Worm (Caenorhabditis elegans): ENCODE data around the gene F23H11.7.
A peak's percentile ranks its signal among the peaks of the same experiment; 100 is the strongest.

F23H11.7 gene

ce11 chrIII:880840-881239, 38.4 kb downstream of the F23H11.7 start:
- TF ChIP-seq ama-1 (optimal IDR thresholded peaks at IDR 0.05) (no peak), ama-1 (GFP tag; optimal IDR thresholded peaks at IDR 0.05) (no peak), attf-6 (GFP tag; IDR thresholded peaks at IDR 0.05) (0 out of 2 replicates have a peak, but pooled peaks have one; percentile 49), hmg-20 (GFP tag; IDR thresholded peaks at IDR 0.05) (no peak), Y67H2A.10 (GFP tag; conservative IDR thresholded peaks at IDR 0.05) (no peak), nhr-90 (tag; optimal IDR thresholded peaks at IDR 0.05) (no peak), sptf-2 (GFP tag; optimal IDR thresholded peaks at IDR 0.05) (no peak), ceh-40 (GFP tag; IDR thresholded peaks at IDR 0.05) (no peak), Y53G8AR.9 (GFP tag; conservative IDR thresholded peaks at IDR 0.05) (no peak), sea-2 (GFP tag; IDR thresholded peaks at IDR 0.05) (no peak), egl-18 (GFP tag; IDR thresholded peaks at IDR 0.05) (no peak), B0019.2 (GFP tag; conservative IDR thresholded peaks at IDR 0.05) (no peak), hsf-1 (GFP tag; IDR thresholded peaks at IDR 0.05) (0 out of 2 replicates have a peak, but pooled peaks have one; percentile 13), ekl-4 (GFP tag; IDR thresholded peaks at IDR 0.05) (peak; percentile 46; the same call in 1 of the 2 replicates), him-1 (tag; optimal IDR thresholded peaks at IDR 0.05) (no peak), let-526 (GFP tag; IDR thresholded peaks at IDR 0.05) (no peak), ceh-58 (GFP tag; IDR thresholded peaks at IDR 0.05) (no peak), hmg-1.2 (GFP tag; IDR thresholded peaks at IDR 0.05) (no peak), nfyb-1 (GFP tag; IDR thresholded peaks at IDR 0.05) (peak; percentile 54; the same call in 1 of the 2 replicates), mes-4 (tag; optimal IDR thresholded peaks at IDR 0.05) (no peak), lin-26 (GFP tag; IDR thresholded peaks at IDR 0.05) (no peak), ceh-79 (tag; optimal IDR thresholded peaks at IDR 0.05) (no peak), egl-44 (GFP tag; IDR thresholded peaks at IDR 0.05) (no peak), D2030.7 (GFP tag; IDR thresholded peaks at IDR 0.05) (no peak), ztf-28 (GFP tag; IDR thresholded peaks at IDR 0.05) (no peak), ztf-6 (GFP tag; IDR thresholded peaks at IDR 0.05) (no peak), snpc-3.4 (tag; optimal IDR thresholded peaks at IDR 0.05) (no peak), madf-6 (GFP tag; IDR thresholded peaks at IDR 0.05) (no peak), F37B4.10 (GFP tag; IDR thresholded peaks at IDR 0.05) (no peak), atf-7 (tag; optimal IDR thresholded peaks at IDR 0.05) (no peak), F57A8.1 (GFP tag; optimal IDR thresholded peaks at IDR 0.05) (no peak)

- no peak for TF ChIP-seq Y56A3A.18 (GFP tag; IDR thresholded peaks at IDR 0.05)
- TF ChIP-seq dpl-1 (GFP tag; optimal IDR thresholded peaks at IDR 0.05): no peak
- no peak for TF ChIP-seq nhr-80 (tag; optimal IDR thresholded peaks at IDR 0.05)
- no peak for TF ChIP-seq B0035.1 (tag; optimal IDR thresholded peaks at IDR 0.05)
- TF ChIP-seq B0261.1 (tag; optimal IDR thresholded peaks at IDR 0.05): no peak
- no peak for TF ChIP-seq dpff-1 (tag; optimal IDR thresholded peaks at IDR 0.05)
- no peak for TF ChIP-seq ama-1 (optimal IDR thresholded peaks at IDR 0.05)
- TF ChIP-seq ama-1 (GFP tag; optimal IDR thresholded peaks at IDR 0.05): no peak
- TF ChIP-seq nhr-120 (GFP tag; IDR thresholded peaks at IDR 0.05): no peak
- no peak for TF ChIP-seq snpc-1.3 (tag; optimal IDR thresholded peaks at IDR 0.05; ENCODE audit: insufficient read depth)
- TF ChIP-seq unc-130 (GFP tag; optimal IDR thresholded peaks at IDR 0.05): no peak
- no peak for TF ChIP-seq hmg-1.2 (GFP tag; IDR thresholded peaks at IDR 0.05)
- no peak for TF ChIP-seq madf-3 (GFP tag; IDR thresholded peaks at IDR 0.05)
- TF ChIP-seq ets-4 (GFP tag; optimal IDR thresholded peaks at IDR 0.05): no peak
- TF ChIP-seq ZK185.1 (tag; optimal IDR thresholded peaks at IDR 0.05; ENCODE audit: poor library complexity, severe bottlenecking): no peak
- no peak for TF ChIP-seq Y67H2A.10 (GFP tag; conservative IDR thresholded peaks at IDR 0.05)
- no peak for TF ChIP-seq bed-2 (GFP tag; IDR thresholded peaks at IDR 0.05)
- no peak for TF ChIP-seq ekl-4 (GFP tag; IDR thresholded peaks at IDR 0.05)
- TF ChIP-seq akir-1 (GFP tag; optimal IDR thresholded peaks at IDR 0.05): no peak
Measured at ce11 chrIII:879634-880033, 39.6 kb downstream of the F23H11.7 start, which contains the start of the genes T24C4.5 and ucr-2.3. T24C4.5 (minus strand) TSS chrIII:879734. ucr-2.3 (plus strand) TSS chrIII:879860.
